Fruit fly (Drosophila melanogaster) whole organism, prepupa: ENCODE measurements around the gene CG14017.

Experiments used
- Blimp-1 ChIP-seq: fragments of 200-800 bp; sonication (Bioruptor generic); optimal IDR thresholded peaks from 3 replicates; lab custom pipeline; 2017; ENCODE audit warnings: missing biosample characterization, missing genetic modification characterization, mild to moderate bottlenecking, moderate library complexity, missing genetic modification reagents
- CG16779 ChIP-seq: fragments of 200-800 bp; sonication (Bioruptor generic); optimal IDR thresholded peaks from 3 replicates; lab custom pipeline; 2017; ENCODE audit warnings: missing biosample characterization, mild to moderate bottlenecking, missing genetic modification characterization
- CG34406 ChIP-seq: fragments of 200-800 bp; sonication (Bioruptor generic); optimal IDR thresholded peaks from 3 replicates; lab custom pipeline; 2016; ENCODE audit warnings: missing biosample characterization, missing genetic modification characterization
- CG6854 ChIP-seq: fragments of 200-800 bp; sonication (Bioruptor generic); optimal IDR thresholded peaks from 2 replicates; lab custom pipeline; 2017; ENCODE audit warnings: missing biosample characterization, mild to moderate bottlenecking, missing genetic modification characterization
- Eip93F ChIP-seq: fragments of 200-800 bp; sonication (Bioruptor generic); optimal IDR thresholded peaks from 2 replicates; lab custom pipeline; 2016; ENCODE audit warnings: missing biosample characterization, mild to moderate bottlenecking, missing genetic modification characterization
- Gug ChIP-seq: fragments of 200-800 bp; sonication (Bioruptor generic); IDR thresholded peaks from 2 replicates; pipeline ENCODE4 v1.3.6; 2022; ENCODE audit warnings: missing biosample characterization, missing genetic modification characterization
- Hr39 ChIP-seq: fragments of 200-800 bp; sonication (Bioruptor generic); optimal IDR thresholded peaks from 2 replicates; lab custom pipeline; 2016; ENCODE audit warnings: missing biosample characterization, missing genetic modification characterization
- OdsH ChIP-seq: fragments of 200-800 bp; sonication (Bioruptor generic); optimal IDR thresholded peaks from 3 replicates; lab custom pipeline; 2016; ENCODE audit warnings: missing biosample characterization, missing genetic modification characterization
- Sox102F ChIP-seq: fragments of 200-800 bp; sonication (Bioruptor generic); optimal IDR thresholded peaks from 2 replicates; lab custom pipeline; 2016; ENCODE audit warnings: missing biosample characterization, mild to moderate bottlenecking, missing genetic modification characterization
- fkh ChIP-seq: fragments of 200-800 bp; sonication (Bioruptor generic); optimal IDR thresholded peaks from 3 replicates; lab custom pipeline; 2017; ENCODE audit warnings: missing biosample characterization, mild to moderate bottlenecking, missing genetic modification characterization, moderate library complexity
- svp ChIP-seq: fragments of 200-800 bp; sonication (Bioruptor generic); peaks from one replicate; lab custom pipeline; 2016; ENCODE audit warnings: missing biosample characterization, missing genetic modification characterization

DNA sequence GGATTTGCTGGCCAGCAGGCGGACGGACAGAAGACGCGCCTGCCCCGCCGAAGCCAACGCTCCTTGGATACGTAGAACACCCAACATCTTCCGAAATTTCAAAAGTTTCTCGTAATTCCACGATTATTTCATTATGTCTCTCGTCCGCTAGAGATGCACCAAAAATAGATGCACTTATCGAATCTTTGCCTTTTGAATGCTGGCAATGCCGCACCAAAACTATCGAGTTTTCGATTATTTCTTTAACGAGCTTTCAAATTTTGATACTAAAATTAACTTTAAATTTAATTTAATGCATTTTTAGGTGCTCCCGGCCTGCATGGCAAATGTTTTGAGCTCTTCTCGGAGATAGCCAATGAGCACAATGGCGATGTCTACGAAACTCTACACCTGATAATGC, 21.6 kb upstream of the CG14017 start, which contains the start of gene Coq6:
- TF ChIP-seq Eip93F (GFP tag; lab: Kevin White, UChicago) (no peak), fkh (GFP tag; lab: Kevin White, UChicago) (no peak), CG6854 (no peak), OdsH (GFP tag; lab: Kevin White, UChicago) (no peak), Gug (GFP tag; lab: Robert Waterston, UW) (no peak), Blimp-1 (no peak), CG16779 (tag; lab: Kevin White, UChicago) (no peak), Hr39 (GFP tag; lab: Kevin White, UChicago) (no peak), CG34406 (GFP tag; lab: Kevin White, UChicago) (no peak), Sox102F (GFP tag; lab: Kevin White, UChicago) (no peak), svp (GFP tag; lab: Kevin White, UChicago) (no peak)
